Fruit fly (Drosophila melanogaster) whole organism, wandering third instar larva: ENCODE data around the gene Myo28B1.

Experiments used
- Hr78 ChIP-seq: fragments of >200 bp; optimal IDR thresholded peaks from 2 replicates; lab custom pipeline; 2017; ENCODE audit warnings: missing biosample characterization, missing genetic modification characterization
- OdsH ChIP-seq: fragments of 200-800 bp; sonication (Bioruptor generic); optimal IDR thresholded peaks from 2 replicates; lab custom pipeline; 2016; ENCODE audit warnings: missing biosample characterization, mild to moderate bottlenecking, missing genetic modification characterization
- Vsx2 ChIP-seq: fragments of 200-300, 225-300 bp; sonication (Bioruptor generic); optimal IDR thresholded peaks from 2 replicates; lab custom pipeline; 2018; ENCODE audit warnings: missing biosample characterization, missing genetic modification characterization; ENCODE audit not compliant: partially characterized antibody
- dl ChIP-seq, 2 experiments: fragments of 175-275, 200-275 bp in 1 of 2; fragments of 200-275 bp in 1 of 2; sonication (Bioruptor generic); optimal IDR thresholded peaks; lab custom pipeline; 2018; ENCODE audit warnings: mild to moderate bottlenecking in 2 of 2, missing biosample characterization in 2 of 2, missing genetic modification characterization in 2 of 2, moderate library complexity in 2 of 2; ENCODE audit not compliant: partially characterized antibody in 2 of 2, insufficient read depth in 1 of 2
- pan ChIP-seq: fragments of >200 bp; optimal IDR thresholded peaks from 2 replicates; lab custom pipeline; 2017

- no peak for TF ChIP-seq OdsH (GFP tag; lab: Kevin White, UChicago)
- TF ChIP-seq dl (GFP tag; optimal IDR thresholded peaks at IDR 0.05; lab: Kevin White, UChicago; ENCODE audit: insufficient read depth in 1 of 2, partially characterized antibody in 2 of 2), result no peak
- no peak for TF ChIP-seq Hr78
- no peak for TF ChIP-seq Vsx2
- TF ChIP-seq pan, result no peak
Observed at dm6 chr2L:7676982-7677381, 11.1 kb downstream of the Myo28B1 start.
